Worm (Caenorhabditis elegans): Measurements from ENCODE around the gene F52D2.5.

DNA sequence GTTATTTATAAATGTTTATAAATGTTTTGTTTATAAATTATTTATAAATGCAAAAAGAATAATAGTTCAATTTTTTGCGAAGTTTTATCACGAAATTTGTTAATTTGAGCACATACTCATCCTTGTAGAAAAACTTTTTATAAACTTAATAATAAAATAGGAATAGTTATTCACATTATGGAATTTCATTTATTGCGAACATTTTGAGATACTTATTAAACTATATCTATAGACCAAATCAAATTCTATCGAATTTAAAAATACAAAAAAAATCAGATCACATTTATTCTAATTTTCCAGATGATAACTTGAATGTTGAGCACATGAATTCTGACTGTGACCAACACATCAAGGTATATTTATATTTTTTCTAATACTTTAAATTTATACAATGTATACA lies 44.2 kb upstream of the F52D2.5 start, which contains the start of gene Y102A11A.3:
- TF ChIP-seq fkh-2 (tag; optimal IDR thresholded peaks at IDR 0.05) (no peak), snpc-4 (tag; optimal IDR thresholded peaks at IDR 0.05) (no peak), lin-39 (tag; optimal IDR thresholded peaks at IDR 0.05) (no peak), fkh-10 (GFP tag; optimal IDR thresholded peaks at IDR 0.05) (no peak), nhr-25 (tag; optimal IDR thresholded peaks at IDR 0.05) (no peak), unc-62 (GFP tag; optimal IDR thresholded peaks at IDR 0.05) (no peak), nfya-1 (tag; optimal IDR thresholded peaks at IDR 0.05; ENCODE audit: insufficient read depth) (no peak), nhr-237 (tag; optimal IDR thresholded peaks at IDR 0.05) (no peak), nhr-67 (tag; optimal IDR thresholded peaks at IDR 0.05) (no peak), elt-1 (tag; optimal IDR thresholded peaks at IDR 0.05) (no peak), zag-1 (tag; optimal IDR thresholded peaks at IDR 0.05) (no peak), ceh-16 (tag; optimal IDR thresholded peaks at IDR 0.05) (no peak), pha-4 (tag; optimal IDR thresholded peaks at IDR 0.05) (no peak)
